Worm (Caenorhabditis elegans): ENCODE results near the gene C29E4.11.

- no peak for TF ChIP-seq T22C8.4 (GFP tag; IDR thresholded peaks at IDR 0.05)
- TF ChIP-seq ref-1 (GFP tag; conservative IDR thresholded peaks at IDR 0.05): no peak
- TF ChIP-seq tab-1 (GFP tag; IDR thresholded peaks at IDR 0.05): no peak
- TF ChIP-seq cog-1 (tag; optimal IDR thresholded peaks at IDR 0.05): no peak
- no peak for TF ChIP-seq flt-1 (GFP tag; IDR thresholded peaks at IDR 0.05)
Observed at ce11 chrIII:8001557-8001956, 43.6 kb upstream of the C29E4.11 start.
